Worm (Caenorhabditis elegans) whole organism, young adult: ENCODE data around the gene ZK829.7.

Source experiments
- B0019.2 ChIP-seq: fragments of 200-800 bp; sonication (Bioruptor generic); conservative IDR thresholded peaks from 2 replicates; pipeline ENCODE4 v1.3.6; 2022; ENCODE audit warnings: missing genetic modification reagents, missing genetic modification characterization, missing compliant biosample characterization
- F22D6.2 ChIP-seq: sonication (generic microtip); optimal IDR thresholded peaks from 2 replicates; lab custom pipeline; 2016; ENCODE audit warnings: mild to moderate bottlenecking, missing genetic modification characterization, missing compliant biosample characterization
- ama-1 ChIP-seq, 3 experiments: fragments of 150-350 bp in 1 of 3; sonication (generic microtip) in 2 of 3; optimal IDR thresholded peaks; 2 replicates each; lab custom pipeline; 2014 to 2018; ENCODE audit warnings: missing biosample characterization in 2 of 3, missing genetic modification characterization in 2 of 3, missing genetic modification reagents in 2 of 3
- attf-3 ChIP-seq: fragments of 200-800 bp; sonication (Bioruptor generic); conservative IDR thresholded peaks from 2 replicates; pipeline ENCODE4 v1.3.6; 2022; ENCODE audit warnings: missing genetic modification reagents, missing genetic modification characterization, missing compliant biosample characterization
- die-1 ChIP-seq: sonication (generic microtip); optimal IDR thresholded peaks from 2 replicates; lab custom pipeline; 2016; ENCODE audit warnings: missing genotype, mild to moderate bottlenecking, missing genetic modification characterization, missing compliant biosample characterization
- hmg-20 ChIP-seq: fragments of 200-800 bp; sonication (Bioruptor generic); IDR thresholded peaks from 2 replicates; pipeline ENCODE4 v1.3.6; 2022; ENCODE audit warnings: missing genetic modification reagents, missing genetic modification characterization, missing compliant biosample characterization
- let-526 ChIP-seq: fragments of 200-800 bp; sonication (Bioruptor generic); IDR thresholded peaks from 2 replicates; pipeline ENCODE4 v1.3.6; 2022; ENCODE audit warnings: missing genetic modification reagents, missing genetic modification characterization, missing compliant biosample characterization
- let-607 ChIP-seq, 2 experiments: fragments of 200-800 bp in 1 of 2; sonication (Bioruptor generic) in 1 of 2; sonication (generic microtip) in 1 of 2; optimal IDR thresholded peaks; 2 replicates each; lab custom pipeline; 2016 to 2018; ENCODE audit warnings: mild to moderate bottlenecking in 2 of 2, missing compliant biosample characterization in 2 of 2, missing genetic modification characterization in 2 of 2, moderate library complexity in 2 of 2, missing genotype in 1 of 2
- sea-2 ChIP-seq: fragments of 200-800 bp; sonication (Bioruptor generic); IDR thresholded peaks from 2 replicates; pipeline ENCODE4 v1.3.6; 2022; ENCODE audit warnings: missing genetic modification characterization, missing compliant biosample characterization
- snpc-4 ChIP-seq, 5 experiments: fragments of 150-350 bp in 1 of 5; sonication (generic microtip) in 4 of 5; optimal IDR thresholded peaks; 2 replicates each; lab custom pipeline; 2014 to 2018; ENCODE audit warnings: missing genetic modification characterization in 5 of 5, missing biosample characterization in 3 of 5, antibody characterized with exemption in 2 of 5, mild to moderate bottlenecking in 2 of 5, missing compliant biosample characterization in 2 of 5, missing genotype in 2 of 5, moderate library complexity in 2 of 5, missing genetic modification reagents in 1 of 5
- zfh-2 ChIP-seq: fragments of 200-800 bp; sonication (Bioruptor generic); conservative IDR thresholded peaks from 2 replicates; pipeline ENCODE4 v1.3.6; 2022; ENCODE audit warnings: missing genetic modification reagents, missing genetic modification characterization, missing compliant biosample characterization

ce11 chrIV:11923074-11923473 lies 38.3 kb downstream of the ZK829.7 start, which contains the start of gene srlf-31:
- TF ChIP-seq attf-3 (GFP tag; lab: Robert Waterston, UW): no peak
- TF ChIP-seq sea-2: no peak
- no peak for TF ChIP-seq B0019.2 (GFP tag; lab: Robert Waterston, UW)
- TF ChIP-seq let-607 (tag; optimal IDR thresholded peaks at IDR 0.05; lab: Kevin White, UChicago): no peak
- TF ChIP-seq let-526 (GFP tag; lab: Robert Waterston, UW): no peak
- no peak for TF ChIP-seq snpc-4 (GFP tag; optimal IDR thresholded peaks at IDR 0.05; lab: Kevin White, UChicago)
- no peak for TF ChIP-seq snpc-4 (tag; optimal IDR thresholded peaks at IDR 0.05; lab: Kevin White, UChicago)
- TF ChIP-seq zfh-2: no peak
- no peak for TF ChIP-seq ama-1 (optimal IDR thresholded peaks at IDR 0.05; lab: Kevin White, UChicago)
- no peak for TF ChIP-seq ama-1 (GFP tag; optimal IDR thresholded peaks at IDR 0.05; lab: Kevin White, UChicago)
- TF ChIP-seq die-1: no peak
- TF ChIP-seq F22D6.2 (tag; lab: Kevin White, UChicago): no peak
- TF ChIP-seq hmg-20 (GFP tag; lab: Robert Waterston, UW): no peak
